Fruit fly (Drosophila melanogaster) whole organism, pupa: ENCODE data around the gene CG31917.

Experiments
- CG10348 ChIP-seq: fragments of 200-800 bp; sonication (Bioruptor generic); IDR thresholded peaks from 2 replicates; pipeline ENCODE4 v1.3.6; 2022; ENCODE audit warnings: missing biosample characterization, missing genetic modification characterization
- CG14655 ChIP-seq: fragments of 200-800 bp; sonication (Bioruptor generic); optimal IDR thresholded peaks from 3 replicates; lab custom pipeline; 2017; ENCODE audit warnings: mild to moderate bottlenecking, missing biosample characterization, missing genetic modification reagents, missing genetic modification characterization
- CG17806 ChIP-seq: fragments of 200-800 bp; sonication (Bioruptor generic); optimal IDR thresholded peaks from 2 replicates; lab custom pipeline; 2018; ENCODE audit warnings: missing biosample characterization, mild to moderate bottlenecking, missing genetic modification characterization, moderate library complexity
- CG34367 ChIP-seq: fragments of 200-800 bp; sonication (Bioruptor generic); optimal IDR thresholded peaks from 2 replicates; lab custom pipeline; 2018; ENCODE audit warnings: missing biosample characterization, mild to moderate bottlenecking, missing genetic modification characterization
- CG4496 ChIP-seq: fragments of 200-800 bp; sonication (Bioruptor generic); IDR thresholded peaks from 3 replicates; pipeline ENCODE4 v1.3.6; 2022; ENCODE audit warnings: missing biosample characterization, missing genetic modification characterization
- CG8301 ChIP-seq: fragments of 200-800 bp; sonication (Bioruptor generic); optimal IDR thresholded peaks from 2 replicates; lab custom pipeline; 2018; ENCODE audit warnings: missing biosample characterization, mild to moderate bottlenecking, missing genetic modification characterization
- Pif1A ChIP-seq: fragments of 200-800 bp; sonication (Bioruptor generic); optimal IDR thresholded peaks from 3 replicates; lab custom pipeline; 2016; ENCODE audit warnings: missing biosample characterization, missing genetic modification characterization
- Snoo ChIP-seq: fragments of 200-800 bp; sonication (Bioruptor generic); optimal IDR thresholded peaks from 3 replicates; lab custom pipeline; 2017; ENCODE audit warnings: missing biosample characterization, mild to moderate bottlenecking, missing genetic modification characterization, inconsistent platforms

DNA sequence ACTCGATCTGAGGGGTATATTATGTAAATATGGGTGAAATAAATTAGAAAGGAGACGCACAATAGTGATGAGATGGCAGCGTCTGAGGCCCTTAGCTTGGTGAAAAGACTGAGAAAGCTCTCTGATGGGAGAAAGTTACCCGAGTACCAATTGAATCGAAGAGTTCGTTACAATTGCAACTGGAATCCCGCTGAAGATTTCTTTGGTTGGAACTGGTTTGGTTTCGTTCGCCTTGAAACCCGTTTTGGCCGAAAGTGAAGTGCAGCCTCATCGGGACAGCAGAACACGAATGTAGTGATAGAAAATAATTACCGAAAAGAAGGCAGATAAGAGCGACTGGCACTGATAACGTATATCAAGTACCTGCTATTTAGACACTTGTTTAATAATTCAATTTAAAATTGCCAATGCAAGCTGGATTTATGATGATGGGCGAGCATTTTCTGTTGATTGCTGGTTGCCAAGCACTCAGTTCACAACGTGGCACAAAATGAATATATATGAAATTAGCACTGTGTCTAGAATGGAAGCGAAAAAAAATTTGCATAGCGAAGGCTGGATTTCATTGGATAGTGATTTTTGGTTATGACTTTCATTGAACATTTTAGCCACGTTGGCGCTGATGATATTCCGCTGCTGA, 14.2 kb downstream of the CG31917 start:
- no peak for TF ChIP-seq CG17806 (tag; lab: Kevin White, UChicago)
- TF ChIP-seq Pif1A (GFP tag; lab: Kevin White, UChicago) = no peak
- no peak for TF ChIP-seq CG8301 (tag; lab: Kevin White, UChicago)
- TF ChIP-seq CG34367 (tag; lab: Kevin White, UChicago) = no peak
- no peak for TF ChIP-seq CG4496
- TF ChIP-seq CG14655 = no peak
- no peak for TF ChIP-seq CG10348 (GFP tag; lab: Robert Waterston, UW)
- no peak for TF ChIP-seq Snoo (tag; lab: Kevin White, UChicago)
